Worm (Caenorhabditis elegans): ENCODE measurements around the gene spp-16.

spp-16 gene

DNA sequence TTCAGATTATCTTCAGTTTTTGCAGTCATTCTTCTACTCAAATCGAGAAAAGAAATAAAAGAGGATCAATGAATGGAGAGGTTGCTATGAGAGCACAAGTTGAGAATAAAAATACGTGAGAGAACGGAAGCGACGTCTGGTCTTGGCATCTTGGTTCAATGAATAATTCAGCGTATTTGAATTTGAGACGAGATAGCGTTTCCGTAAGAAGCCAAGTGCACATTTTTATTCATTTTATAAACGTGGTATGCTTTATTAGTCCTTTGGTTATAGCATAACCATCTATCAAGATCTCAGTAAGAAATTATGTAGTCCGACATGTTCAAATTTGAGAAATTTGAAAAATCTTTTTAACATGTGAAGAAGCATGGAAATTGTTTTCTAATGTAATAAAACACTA lies 17.3 kb upstream of the spp-16 start, which contains the start of gene F58B4.2 (continued):
- no peak for TF ChIP-seq mec-3 (tag; optimal IDR thresholded peaks at IDR 0.05; ENCODE audit: borderline replicate concordance)

DNA sequence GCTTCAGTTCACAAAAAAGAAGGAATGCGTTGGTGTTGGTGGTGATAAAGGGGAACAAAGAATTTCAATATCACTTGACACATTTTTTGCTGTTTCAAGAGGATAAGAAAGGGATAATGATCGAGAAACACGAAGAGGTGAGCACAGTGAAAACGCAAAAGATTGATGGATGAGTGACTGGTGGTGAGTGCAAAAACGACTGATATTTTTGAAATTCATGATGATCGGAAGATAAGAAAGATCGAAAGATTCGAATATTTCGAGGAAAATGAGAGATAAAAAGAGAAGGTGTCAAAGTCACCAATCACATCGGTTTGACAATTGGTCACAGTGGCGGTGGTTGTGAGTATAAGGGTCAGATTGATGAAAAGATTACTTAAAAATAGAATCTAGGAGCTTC lies 14.8 kb upstream of the spp-16 start:
- TF ChIP-seq zip-5 (tag; optimal IDR thresholded peaks at IDR 0.05) (no peak), hlh-8 (tag; optimal IDR thresholded peaks at IDR 0.05) (no peak), ceh-24 (tag; optimal IDR thresholded peaks at IDR 0.05) (no peak), ceh-18 (tag; optimal IDR thresholded peaks at IDR 0.05) (peak; percentile 2)

DNA sequence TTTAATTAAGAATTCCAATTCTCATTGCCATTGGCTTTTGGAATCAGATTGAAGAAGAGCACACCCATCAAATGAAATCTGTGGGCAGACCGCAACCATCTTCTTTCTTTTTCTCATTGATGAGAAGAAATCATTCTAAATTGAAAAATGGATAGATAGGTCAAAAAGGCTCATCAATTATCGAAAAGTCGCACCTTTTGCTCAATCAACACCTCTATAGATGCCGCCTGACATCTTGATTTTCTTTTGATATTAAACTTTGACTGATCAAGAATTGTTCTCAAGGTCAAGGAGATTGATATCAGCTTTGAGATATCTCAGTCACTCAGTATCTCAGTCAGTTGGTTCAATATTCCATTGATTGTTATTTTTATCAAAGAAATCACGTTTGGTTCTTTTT lies 8.9 kb upstream of the spp-16 start:
- no peak for TF ChIP-seq ceh-30 (tag; optimal IDR thresholded peaks at IDR 0.05)
- TF ChIP-seq sdc-2 (tag; optimal IDR thresholded peaks at IDR 0.05), result no peak
- TF ChIP-seq hlh-15 (tag; optimal IDR thresholded peaks at IDR 0.05), result no peak
- TF ChIP-seq ceh-18 (tag; optimal IDR thresholded peaks at IDR 0.05), result no peak
- TF ChIP-seq dmd-4 (tag; optimal IDR thresholded peaks at IDR 0.05; ENCODE audit: borderline replicate concordance), result no peak
- TF ChIP-seq rnt-1 (tag; optimal IDR thresholded peaks at IDR 0.05), result no peak
- no peak for TF ChIP-seq che-1 (tag; optimal IDR thresholded peaks at IDR 0.05)
- TF ChIP-seq mec-3 (tag; optimal IDR thresholded peaks at IDR 0.05; ENCODE audit: borderline replicate concordance), result no peak
- TF ChIP-seq fax-1 (tag; optimal IDR thresholded peaks at IDR 0.05), result no peak
- TF ChIP-seq elt-2 (tag; optimal IDR thresholded peaks at IDR 0.05), result no peak
- no peak for TF ChIP-seq ceh-19 (GFP tag; optimal IDR thresholded peaks at IDR 0.05)
- no peak for TF ChIP-seq ceh-6 (GFP tag; optimal IDR thresholded peaks at IDR 0.05)

DNA sequence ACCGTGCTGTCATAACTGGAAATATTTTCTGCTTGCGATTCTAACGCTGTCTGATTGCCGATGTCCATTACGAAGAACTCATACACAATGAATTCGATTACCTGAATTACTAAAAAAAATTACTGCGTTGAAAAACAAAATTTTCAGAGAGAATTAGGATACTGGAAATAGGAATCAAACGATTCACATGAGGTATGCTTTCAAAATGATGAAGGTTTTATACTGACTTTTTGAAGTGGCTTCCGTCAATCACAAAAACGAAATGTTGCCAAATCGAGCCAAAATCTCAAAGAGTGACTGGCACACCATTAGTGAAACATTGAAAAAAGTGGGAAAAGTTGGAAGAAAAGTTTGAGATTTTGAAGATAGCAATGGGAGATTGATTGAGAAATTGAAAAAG lies 8.0 kb upstream of the spp-16 start, which contains the start of gene zzz-1:
Gene zzz-1 (minus strand): TSS at position 101 of the 400 bp plus-strand sequence.
- TF ChIP-seq ceh-30 (tag; optimal IDR thresholded peaks at IDR 0.05) (no peak), pax-1 (tag; optimal IDR thresholded peaks at IDR 0.05) (no peak), pros-1 (tag; optimal IDR thresholded peaks at IDR 0.05) (no peak), dmd-4 (tag; optimal IDR thresholded peaks at IDR 0.05; ENCODE audit: borderline replicate concordance) (no peak), tbx-2 (tag; optimal IDR thresholded peaks at IDR 0.05) (no peak), C08G9.2 (tag; optimal IDR thresholded peaks at IDR 0.05) (no peak), ceh-48 (tag; optimal IDR thresholded peaks at IDR 0.05) (no peak), syd-9 (tag; optimal IDR thresholded peaks at IDR 0.05) (no peak), nhr-11 (tag; optimal IDR thresholded peaks at IDR 0.05) (no peak), K09A11.1 (tag; optimal IDR thresholded peaks at IDR 0.05; ENCODE audit: insufficient read depth) (no peak), pha-4 (tag; optimal IDR thresholded peaks at IDR 0.05) (no peak), odd-2 (tag; optimal IDR thresholded peaks at IDR 0.05) (no peak), ttx-3 (tag; optimal IDR thresholded peaks at IDR 0.05) (no peak), ets-4 (tag; optimal IDR thresholded peaks at IDR 0.05) (no peak)

DNA sequence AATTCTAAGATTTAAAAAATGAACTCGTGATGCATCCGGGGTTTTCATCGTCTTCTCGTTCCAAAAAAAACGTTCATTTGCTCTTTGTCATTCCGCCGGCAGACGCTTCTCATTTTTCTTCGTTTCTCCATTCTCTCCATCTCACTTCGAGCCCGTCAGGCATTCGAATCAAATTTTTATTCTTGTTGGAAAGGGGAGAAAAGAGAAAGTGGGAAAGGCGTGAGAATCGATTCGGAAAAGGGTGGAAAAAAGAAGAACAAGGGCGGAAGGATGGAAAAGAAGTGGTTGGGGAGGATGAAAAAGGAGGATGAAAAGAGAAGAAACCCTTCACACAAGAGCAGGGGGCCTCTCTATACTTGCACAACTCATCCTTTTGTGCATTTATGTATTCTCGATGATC lies 3.7 kb upstream of the spp-16 start:
- TF ChIP-seq che-1 (tag; optimal IDR thresholded peaks at IDR 0.05), result no peak
- no peak for TF ChIP-seq ceh-18 (tag; optimal IDR thresholded peaks at IDR 0.05)
- TF ChIP-seq ceh-31 (tag; optimal IDR thresholded peaks at IDR 0.05), result peak; percentile 9
- TF ChIP-seq fkh-10 (GFP tag; optimal IDR thresholded peaks at IDR 0.05), result no peak
- peak; percentile 58 for TF ChIP-seq unc-42 (tag; optimal IDR thresholded peaks at IDR 0.05)
- TF ChIP-seq pag-3 (tag; optimal IDR thresholded peaks at IDR 0.05; ENCODE audit: borderline replicate concordance), result no peak
- TF ChIP-seq ref-2 (tag; optimal IDR thresholded peaks at IDR 0.05), result no peak
- peak; percentile 18 for TF ChIP-seq ceh-48 (tag; optimal IDR thresholded peaks at IDR 0.05)
- TF ChIP-seq Y22D7AL.16 (tag; optimal IDR thresholded peaks at IDR 0.05), result no peak

DNA sequence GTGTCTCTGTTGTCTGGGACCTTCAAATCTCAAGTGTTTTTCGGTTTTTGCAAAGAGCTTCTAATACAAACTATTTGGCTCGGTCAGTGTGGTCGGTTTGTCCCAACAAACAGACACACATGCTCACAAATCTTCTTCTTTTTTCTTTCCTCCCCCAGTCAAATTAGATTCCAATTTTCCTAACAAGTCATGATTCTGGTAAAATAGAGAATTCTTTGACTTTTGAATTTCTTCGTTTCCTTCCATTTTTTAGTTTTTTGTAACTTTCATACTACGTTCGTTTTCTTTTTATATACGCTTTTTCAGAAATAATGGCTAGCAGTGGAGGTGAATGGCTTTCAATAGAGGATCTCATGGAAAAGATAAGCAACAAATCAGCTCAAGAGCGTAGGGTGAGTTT lies 2.6 kb upstream of the spp-16 start, which contains the start of gene F32D8.15:
Gene F32D8.15 (plus strand): TSS at position 301 of the 400 bp plus-strand sequence.
- TF ChIP-seq unc-42 (tag; optimal IDR thresholded peaks at IDR 0.05), result peak; percentile 23
- TF ChIP-seq pha-2 (tag; optimal IDR thresholded peaks at IDR 0.05), result no peak

All from whole organism, late embryonic.